Fruit fly (Drosophila melanogaster): Measurements from ENCODE around the gene CG15365.

Gene CG15365

DNA sequence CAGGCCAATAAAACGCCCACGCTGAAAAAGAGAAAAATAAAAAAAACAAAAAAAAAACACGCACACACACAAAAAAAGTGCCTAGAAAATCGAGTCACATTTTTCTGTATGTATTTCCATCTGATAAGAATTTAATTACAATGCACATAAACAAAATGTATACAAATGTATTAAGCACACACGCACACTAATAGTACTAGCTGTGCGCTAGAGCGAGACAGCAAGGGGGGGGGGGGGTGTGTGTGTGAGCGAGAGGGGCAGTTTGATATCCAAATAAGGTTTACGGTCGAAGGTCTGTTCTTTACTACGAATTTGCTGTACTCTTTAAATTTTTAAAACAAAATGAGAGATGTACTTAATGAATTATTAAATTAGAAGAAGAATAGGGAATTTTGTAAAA lies 55.1 kb downstream of the CG15365 start:
- TF ChIP-seq CG12768 (GFP tag; optimal IDR thresholded peaks at IDR 0.05), result no peak
- no peak for TF ChIP-seq CG7045 (GFP tag; optimal IDR thresholded peaks at IDR 0.05)
- no peak for TF ChIP-seq kay (GFP tag; ENCODE audit: borderline replicate concordance)
- TF ChIP-seq CG11617 (GFP tag; optimal IDR thresholded peaks at IDR 0.05), result no peak
- TF ChIP-seq Clk (GFP tag; optimal IDR thresholded peaks at IDR 0.05), result no peak
- no peak for TF ChIP-seq CG5204 (GFP tag; optimal IDR thresholded peaks at IDR 0.05)
- no peak for TF ChIP-seq bab1 (GFP tag; optimal IDR thresholded peaks at IDR 0.05)
- no peak for TF ChIP-seq Mnt (GFP tag; optimal IDR thresholded peaks at IDR 0.05)
- no peak for TF ChIP-seq CG33017 (tag; optimal IDR thresholded peaks at IDR 0.05)
- TF ChIP-seq pad (GFP tag; optimal IDR thresholded peaks at IDR 0.05), result no peak
- no peak for TF ChIP-seq CG14711 (tag; optimal IDR thresholded peaks at IDR 0.05)
- TF ChIP-seq Crg-1 (GFP tag; optimal IDR thresholded peaks at IDR 0.05), result no peak
- no peak for TF ChIP-seq toe (GFP tag; optimal IDR thresholded peaks at IDR 0.05)
- TF ChIP-seq cic (GFP tag; optimal IDR thresholded peaks at IDR 0.05), result no peak
- TF ChIP-seq tj (GFP tag; optimal IDR thresholded peaks at IDR 0.05), result no peak
- no peak for TF ChIP-seq cnc (optimal IDR thresholded peaks at IDR 0.05)
- TF ChIP-seq ovo (GFP tag; optimal IDR thresholded peaks at IDR 0.05), result no peak
- no peak for TF ChIP-seq CG7101 (tag; optimal IDR thresholded peaks at IDR 0.05)

dm6 chrX:9007215-9007614 lies 60.6 kb downstream of the CG15365 start:
- TF ChIP-seq CG14711 (tag; optimal IDR thresholded peaks at IDR 0.05), result no peak
- no peak for TF ChIP-seq pad (GFP tag; optimal IDR thresholded peaks at IDR 0.05)
- TF ChIP-seq CG12768 (GFP tag; optimal IDR thresholded peaks at IDR 0.05), result no peak
- TF ChIP-seq tj (GFP tag; optimal IDR thresholded peaks at IDR 0.05), result no peak
- TF ChIP-seq ovo (GFP tag; optimal IDR thresholded peaks at IDR 0.05), result no peak
- no peak for TF ChIP-seq CG7101 (tag; optimal IDR thresholded peaks at IDR 0.05)
- TF ChIP-seq Hr96 (GFP tag; optimal IDR thresholded peaks at IDR 0.05), result no peak
- TF ChIP-seq cic (GFP tag; optimal IDR thresholded peaks at IDR 0.05), result no peak
- TF ChIP-seq CG11617 (GFP tag; optimal IDR thresholded peaks at IDR 0.05), result no peak
- no peak for TF ChIP-seq kay (GFP tag; ENCODE audit: borderline replicate concordance)
- TF ChIP-seq CG7045 (GFP tag; optimal IDR thresholded peaks at IDR 0.05), result no peak
- TF ChIP-seq Clk (GFP tag; optimal IDR thresholded peaks at IDR 0.05), result no peak
- no peak for TF ChIP-seq toe (GFP tag; optimal IDR thresholded peaks at IDR 0.05)
- no peak for TF ChIP-seq cnc (optimal IDR thresholded peaks at IDR 0.05)
- TF ChIP-seq CG1620 (GFP tag; optimal IDR thresholded peaks at IDR 0.05), result no peak
- no peak for TF ChIP-seq CG5204 (GFP tag; optimal IDR thresholded peaks at IDR 0.05)
- TF ChIP-seq CG33017 (tag; optimal IDR thresholded peaks at IDR 0.05), result no peak
- no peak for TF ChIP-seq Mnt (GFP tag; optimal IDR thresholded peaks at IDR 0.05)
- no peak for TF ChIP-seq Crg-1 (GFP tag; optimal IDR thresholded peaks at IDR 0.05)
